Fruit fly (Drosophila melanogaster) whole organism, embryonic: ENCODE results near the gene CG7966.

Experiments used
- Abd-B ChIP-seq: fragments of 200-800 bp; sonication (Bioruptor generic); optimal IDR thresholded peaks from 2 replicates; lab custom pipeline; 2018; ENCODE audit warnings: missing biosample characterization, mild to moderate bottlenecking, missing genetic modification characterization, moderate library complexity
- Bgb ChIP-seq: fragments of 200-800 bp; sonication (Bioruptor generic); IDR thresholded peaks from 2 replicates; pipeline ENCODE4 v1.3.6; 2022; ENCODE audit warnings: missing biosample characterization, missing genetic modification characterization; ENCODE audit not compliant: partially characterized antibody
- Blimp-1 ChIP-seq: fragments of 200-800 bp; sonication (Bioruptor generic); optimal IDR thresholded peaks from 3 replicates; lab custom pipeline; 2018; ENCODE audit warnings: missing biosample characterization, missing genetic modification characterization, mild to moderate bottlenecking, moderate library complexity, missing genetic modification reagents
- CG11696 ChIP-seq: fragments of 200-800 bp; sonication (Bioruptor generic); IDR thresholded peaks from 2 replicates; pipeline ENCODE4 v1.3.6; 2022; ENCODE audit warnings: missing biosample characterization, missing genetic modification characterization
- CG12219 ChIP-seq: fragments of 200-800 bp; sonication (Bioruptor generic); optimal IDR thresholded peaks from 3 replicates; lab custom pipeline; 2018; ENCODE audit warnings: missing biosample characterization, mild to moderate bottlenecking, missing genetic modification characterization
- CG17361 ChIP-seq: fragments of 200-800 bp; sonication (Bioruptor generic); IDR thresholded peaks from 3 replicates; pipeline ENCODE4 v1.3.6; 2022; ENCODE audit warnings: missing biosample characterization, missing genetic modification characterization
- CG17385 ChIP-seq: fragments of 200-800 bp; sonication (Bioruptor generic); optimal IDR thresholded peaks from 3 replicates; lab custom pipeline; 2018; ENCODE audit warnings: missing biosample characterization, mild to moderate bottlenecking, missing genetic modification characterization
- CG18764 ChIP-seq: fragments of 200-800 bp; sonication (Bioruptor generic); optimal IDR thresholded peaks from 3 replicates; lab custom pipeline; 2016; ENCODE audit warnings: missing biosample characterization, missing genetic modification characterization
- CG2116 ChIP-seq: fragments of 200-800 bp; sonication (Bioruptor generic); optimal IDR thresholded peaks from 3 replicates; lab custom pipeline; 2018; ENCODE audit warnings: missing biosample characterization, mild to moderate bottlenecking, missing genetic modification characterization
- CG2129 ChIP-seq: fragments of 200-800 bp; sonication (Bioruptor generic); IDR thresholded peaks from 2 replicates; pipeline ENCODE4 v1.3.6; 2022; ENCODE audit warnings: missing biosample characterization, missing genetic modification characterization; ENCODE audit not compliant: partially characterized antibody
- CG2875 ChIP-seq: fragments of 200-800 bp; sonication (Bioruptor generic); optimal IDR thresholded peaks from 2 replicates; lab custom pipeline; 2017; ENCODE audit warnings: missing biosample characterization, mild to moderate bottlenecking, missing genetic modification characterization, missing genetic modification reagents
- CG30020 ChIP-seq: fragments of 200-800 bp; optimal IDR thresholded peaks from 2 replicates; lab custom pipeline; 2019; ENCODE audit warnings: missing biosample characterization, mild to moderate bottlenecking, missing genetic modification characterization, moderate library complexity
- CG32767 ChIP-seq: fragments of 200-800 bp; sonication (Bioruptor generic); IDR thresholded peaks from 2 replicates; pipeline ENCODE4 v1.3.6; 2022; ENCODE audit warnings: missing biosample characterization, missing genetic modification characterization
- CG4360 ChIP-seq: fragments of 200-800 bp; sonication (Bioruptor generic); IDR thresholded peaks from 2 replicates; pipeline ENCODE4 v1.3.6; 2022; ENCODE audit warnings: missing biosample characterization, missing genetic modification characterization
- CG6654 ChIP-seq: fragments of 200-800 bp; sonication (Bioruptor generic); optimal IDR thresholded peaks from 2 replicates; lab custom pipeline; 2017; ENCODE audit warnings: missing biosample characterization, mild to moderate bottlenecking, missing genetic modification characterization
- CG6689 ChIP-seq: fragments of 200-800 bp; sonication (Bioruptor generic); IDR thresholded peaks from 2 replicates; pipeline ENCODE4 v1.3.6; 2022; ENCODE audit warnings: missing biosample characterization, missing genetic modification characterization
- CG8290 ChIP-seq, 3 experiments: fragments of 200-800 bp; sonication (Bioruptor generic); optimal IDR thresholded peaks; 2 replicates each; lab custom pipeline; 2016 to 2019; ENCODE audit warnings: missing biosample characterization in 3 of 3, missing genetic modification characterization in 3 of 3, mild to moderate bottlenecking in 2 of 3, moderate library complexity in 1 of 3
- Dbx ChIP-seq: fragments of 200-800 bp; sonication (Bioruptor generic); IDR thresholded peaks from 3 replicates; pipeline ENCODE4 v1.3.6; 2022; ENCODE audit warnings: missing biosample characterization, missing genetic modification characterization
- H15 ChIP-seq: fragments of 200-800 bp; sonication (Bioruptor generic); IDR thresholded peaks from 3 replicates; pipeline ENCODE4 v1.3.6; 2022; ENCODE audit warnings: missing biosample characterization, missing genetic modification characterization
- HLH4C ChIP-seq: fragments of 200-800 bp; sonication (Bioruptor generic); IDR thresholded peaks from 3 replicates; pipeline ENCODE4 v1.3.6; 2022; ENCODE audit warnings: missing biosample characterization, missing genetic modification characterization; ENCODE audit not compliant: partially characterized antibody
- HmgD ChIP-seq: fragments of 200-800 bp; sonication (Bioruptor generic); optimal IDR thresholded peaks from 3 replicates; lab custom pipeline; 2016; ENCODE audit warnings: missing biosample characterization, missing genetic modification characterization
- Lim3 ChIP-seq: fragments of 200-800 bp; sonication (Bioruptor generic); IDR thresholded peaks from 2 replicates; pipeline ENCODE4 v1.3.6; 2022; ENCODE audit warnings: missing biosample characterization, missing genetic modification characterization
- Mes4 ChIP-seq: fragments of 200-800 bp; sonication (Bioruptor generic); optimal IDR thresholded peaks from 2 replicates; lab custom pipeline; 2016; ENCODE audit warnings: missing biosample characterization, missing genetic modification characterization
- Neu2 ChIP-seq: fragments of 200-800 bp; sonication (Bioruptor generic); optimal IDR thresholded peaks from 3 replicates; lab custom pipeline; 2016; ENCODE audit warnings: missing biosample characterization, missing genetic modification characterization, borderline replicate concordance
- Vsx1 ChIP-seq: fragments of 200-800 bp; sonication (Bioruptor generic); optimal IDR thresholded peaks from 2 replicates; lab custom pipeline; 2017; ENCODE audit warnings: missing biosample characterization, mild to moderate bottlenecking, missing genetic modification characterization, missing genetic modification reagents
- ab ChIP-seq: fragments of 200-800 bp; sonication (Bioruptor generic); optimal IDR thresholded peaks from 2 replicates; lab custom pipeline; 2016; ENCODE audit warnings: missing biosample characterization, missing genetic modification characterization
- ash1 ChIP-seq: fragments of 200-800 bp; sonication (Bioruptor generic); optimal IDR thresholded peaks from 2 replicates; lab custom pipeline; 2018; ENCODE audit warnings: missing biosample characterization, mild to moderate bottlenecking, missing genetic modification characterization
- bigmax ChIP-seq: fragments of 200-800 bp; sonication (Bioruptor generic); optimal IDR thresholded peaks from 2 replicates; lab custom pipeline; 2018; ENCODE audit warnings: missing biosample characterization, mild to moderate bottlenecking, missing genetic modification characterization
- cad ChIP-seq: fragments of >200 bp; optimal IDR thresholded peaks from 2 replicates; lab custom pipeline; 2017; ENCODE audit warnings: missing biosample characterization, missing genetic modification characterization
- chif ChIP-seq, 2 experiments: fragments of 200-800 bp; sonication (Bioruptor generic); optimal IDR thresholded peaks; 3 replicates each; lab custom pipeline; 2016; ENCODE audit warnings: missing biosample characterization in 2 of 2, missing genetic modification characterization in 2 of 2
- chinmo ChIP-seq: fragments of 200-800 bp; sonication (Bioruptor generic); IDR thresholded peaks from 4 replicates; pipeline ENCODE4 v1.3.6; 2022; ENCODE audit warnings: missing biosample characterization, missing genetic modification characterization; ENCODE audit not compliant: partially characterized antibody
- chm ChIP-seq: fragments of 200-800 bp; sonication (Bioruptor generic); IDR thresholded peaks from 2 replicates; pipeline ENCODE4 v1.3.6; 2022; ENCODE audit warnings: missing biosample characterization, missing genetic modification characterization
- emc ChIP-seq: fragments of 200-800 bp; sonication (Bioruptor generic); optimal IDR thresholded peaks from 2 replicates; lab custom pipeline; 2016; ENCODE audit warnings: missing biosample characterization, missing genetic modification characterization
- ems ChIP-seq: fragments of 200-800 bp; sonication (Bioruptor generic); optimal IDR thresholded peaks from 3 replicates; lab custom pipeline; 2016; ENCODE audit warnings: missing biosample characterization, missing genetic modification characterization
- fd102C ChIP-seq: fragments of 200-800 bp; sonication (Bioruptor generic); optimal IDR thresholded peaks from 2 replicates; lab custom pipeline; 2018; ENCODE audit warnings: missing biosample characterization, mild to moderate bottlenecking, missing genetic modification characterization, moderate library complexity
- ftz-f1 ChIP-seq: fragments of 200-800 bp; sonication (Bioruptor generic); optimal IDR thresholded peaks from 2 replicates; lab custom pipeline; 2016; ENCODE audit warnings: missing biosample characterization, missing genetic modification characterization
- gce ChIP-seq: fragments of 200-800 bp; sonication (Bioruptor generic); IDR thresholded peaks from 3 replicates; pipeline ENCODE4 v1.3.6; 2022; ENCODE audit warnings: missing biosample characterization, missing genetic modification characterization
- insv ChIP-seq, 2 experiments: fragments of 200-800 bp; sonication (Bioruptor generic); optimal IDR thresholded peaks; 3 replicates each; lab custom pipeline; 2016 to 2018; ENCODE audit warnings: missing biosample characterization in 2 of 2, missing genetic modification characterization in 2 of 2
- ken ChIP-seq: fragments of 200-800 bp; sonication (Bioruptor generic); IDR thresholded peaks from 3 replicates; pipeline ENCODE4 v1.3.6; 2022; ENCODE audit warnings: missing biosample characterization, missing genetic modification characterization
- kni ChIP-seq: fragments of 200-800 bp; sonication (Bioruptor generic); optimal IDR thresholded peaks from 3 replicates; lab custom pipeline; 2017; ENCODE audit warnings: mild to moderate bottlenecking, missing biosample characterization, missing genetic modification reagents, missing genetic modification characterization
- nerfin-2 ChIP-seq: fragments of 200-800 bp; sonication (Bioruptor generic); IDR thresholded peaks from 2 replicates; pipeline ENCODE4 v1.3.6; 2022; ENCODE audit warnings: missing biosample characterization, missing genetic modification characterization; ENCODE audit not compliant: partially characterized antibody
- nom ChIP-seq: fragments of 200-800 bp; sonication (Bioruptor generic); optimal IDR thresholded peaks from 2 replicates; lab custom pipeline; 2017; ENCODE audit warnings: missing biosample characterization, missing genetic modification characterization, mild to moderate bottlenecking, moderate library complexity, missing genetic modification reagents
- oc ChIP-seq: fragments of 200-800 bp; sonication (Bioruptor generic); optimal IDR thresholded peaks from 2 replicates; lab custom pipeline; 2018; ENCODE audit warnings: missing biosample characterization, mild to moderate bottlenecking, missing genetic modification characterization, moderate library complexity
- phol ChIP-seq: fragments of 200-800 bp; sonication (Bioruptor generic); optimal IDR thresholded peaks from 3 replicates; lab custom pipeline; 2018; ENCODE audit warnings: missing biosample characterization, mild to moderate bottlenecking, missing genetic modification characterization, moderate library complexity
- pita ChIP-seq: fragments of 200-800 bp; sonication (Bioruptor generic); optimal IDR thresholded peaks from 2 replicates; lab custom pipeline; 2017; ENCODE audit warnings: missing biosample characterization, mild to moderate bottlenecking, missing genetic modification characterization
- sens ChIP-seq: fragments of 200-800 bp; sonication (Bioruptor generic); peaks from one replicate; lab custom pipeline; 2016; ENCODE audit warnings: missing biosample characterization, missing genetic modification characterization
- sob ChIP-seq: fragments of 200-800 bp; sonication (Bioruptor generic); IDR thresholded peaks from 2 replicates; pipeline ENCODE4 v1.3.6; 2022; ENCODE audit warnings: missing biosample characterization, missing genetic modification characterization
- tna ChIP-seq: fragments of 200-800 bp; sonication (Bioruptor generic); IDR thresholded peaks from 2 replicates; pipeline ENCODE4 v1.3.6; 2022; ENCODE audit warnings: missing biosample characterization, missing genetic modification characterization; ENCODE audit not compliant: partially characterized antibody
- toy ChIP-seq: fragments of 200-800 bp; sonication (Bioruptor generic); IDR thresholded peaks from 2 replicates; pipeline ENCODE4 v1.3.6; 2022; ENCODE audit warnings: missing biosample characterization, missing genetic modification characterization
- wdn ChIP-seq: fragments of 200-800 bp; sonication (Bioruptor generic); IDR thresholded peaks from 2 replicates; pipeline ENCODE4 v1.3.6; 2022; ENCODE audit warnings: missing biosample characterization, missing genetic modification characterization

The CG7966 gene

dm6 chr3R:13012990-13013389, 38.3 kb downstream of the CG7966 start (continued):
- TF ChIP-seq emc (GFP tag; lab: Kevin White, UChicago) (no peak), insv (GFP tag; optimal IDR thresholded peaks at IDR 0.05; lab: Kevin White, UChicago) (no peak), oc (tag; lab: Kevin White, UChicago) (no peak), Mes4 (GFP tag; lab: Kevin White, UChicago) (no peak), chif (GFP tag; optimal IDR thresholded peaks at IDR 0.05; lab: Kevin White, UChicago) (no peak), gce (GFP tag; lab: Robert Waterston, UW) (peak; percentile 25; the same call in 1 of the 3 replicates), Vsx1 (GFP tag; lab: Kevin White, UChicago) (no peak), CG8290 (GFP tag; optimal IDR thresholded peaks at IDR 0.05; lab: Kevin White, UChicago) (no peak), CG8290 (tag; optimal IDR thresholded peaks at IDR 0.05; lab: Kevin White, UChicago) (peak in 1 of 2 experiments; percentile 3), CG6689 (no peak), Neu2 (GFP tag; lab: Kevin White, UChicago) (no peak), HmgD (GFP tag; lab: Kevin White, UChicago) (no peak), HLH4C (GFP tag; lab: Robert Waterston, UW) (no peak), nom (GFP tag; lab: Kevin White, UChicago) (no peak), bigmax (GFP tag; lab: Kevin White, UChicago) (no peak), ash1 (GFP tag; lab: Kevin White, UChicago) (peak; percentile 54), ftz-f1 (GFP tag; lab: Kevin White, UChicago) (no peak), ab (GFP tag; lab: Kevin White, UChicago) (no peak), sens (GFP tag; lab: Kevin White, UChicago) (peak; percentile 46), pita (no peak), H15 (GFP tag; lab: Robert Waterston, UW) (0 out of 3 replicates have a peak, but pooled peaks have one; percentile 24), phol (no peak), CG17361 (GFP tag; lab: Robert Waterston, UW) (no peak), kni (GFP tag; lab: Kevin White, UChicago) (peak; percentile 24), toy (GFP tag; lab: Robert Waterston, UW) (no peak), ems (no peak), Dbx (0 out of 3 replicates have a peak, but pooled peaks have one; percentile 39), sob (GFP tag; lab: Robert Waterston, UW) (no peak), CG18764 (GFP tag; lab: Kevin White, UChicago) (no peak), CG12219 (no peak), CG2129 (GFP tag; lab: Robert Waterston, UW) (no peak), CG32767 (peak; percentile 58; the same call in 1 of the 2 replicates), Blimp-1 (GFP tag; lab: Kevin White, UChicago) (peak; percentile 48), tna (peak; percentile 20; the same call in 1 of the 2 replicates), wdn (GFP tag; lab: Robert Waterston, UW) (0 out of 2 replicates have a peak, but pooled peaks have one; percentile 24), ken (GFP tag; lab: Robert Waterston, UW) (no peak), CG30020 (tag; lab: Kevin White, UChicago) (no peak), CG4360 (GFP tag; lab: Robert Waterston, UW) (peak; percentile 57; the same call in 1 of the 2 replicates), cad (no peak), CG6654 (GFP tag; lab: Kevin White, UChicago) (no peak), CG2875 (GFP tag; lab: Kevin White, UChicago) (no peak), CG2116 (peak; percentile 72), Lim3 (GFP tag; lab: Robert Waterston, UW) (no peak), Bgb (no peak), chinmo (peak; percentile 4; the same call in 1 of the 4 replicates), chm (GFP tag; lab: Robert Waterston, UW) (peak; percentile 67), fd102C (GFP tag; lab: Kevin White, UChicago) (no peak), CG11696 (GFP tag; lab: Robert Waterston, UW) (no peak), Abd-B (GFP tag; lab: Kevin White, UChicago) (no peak), nerfin-2 (GFP tag; lab: Robert Waterston, UW) (no peak), CG17385 (GFP tag; lab: Kevin White, UChicago) (peak; percentile 3)
